Worm (Caenorhabditis elegans) whole organism, L3 larva: ENCODE results near the gene B0507.4.

Source experiments
- egl-5 ChIP-seq: fragments of 150-350 bp; optimal IDR thresholded peaks from 2 replicates; lab custom pipeline; 2017; ENCODE audit warnings: missing biosample characterization, missing genetic modification reagents, missing genetic modification characterization, inconsistent platforms
- elt-2 ChIP-seq: sonication (generic microtip); optimal IDR thresholded peaks from 2 replicates; lab custom pipeline; 2016; ENCODE audit warnings: missing genetic modification reagents, mild to moderate bottlenecking, missing genetic modification characterization, missing compliant biosample characterization
- fkh-10 ChIP-seq: sonication (generic microtip); optimal IDR thresholded peaks from 2 replicates; lab custom pipeline; 2017; ENCODE audit warnings: missing biosample characterization, missing genetic modification reagents, missing genetic modification characterization
- nhr-12 ChIP-seq: fragments of 150-350 bp; optimal IDR thresholded peaks from 2 replicates; lab custom pipeline; 2014; ENCODE audit warnings: missing biosample characterization, missing genetic modification characterization

DNA sequence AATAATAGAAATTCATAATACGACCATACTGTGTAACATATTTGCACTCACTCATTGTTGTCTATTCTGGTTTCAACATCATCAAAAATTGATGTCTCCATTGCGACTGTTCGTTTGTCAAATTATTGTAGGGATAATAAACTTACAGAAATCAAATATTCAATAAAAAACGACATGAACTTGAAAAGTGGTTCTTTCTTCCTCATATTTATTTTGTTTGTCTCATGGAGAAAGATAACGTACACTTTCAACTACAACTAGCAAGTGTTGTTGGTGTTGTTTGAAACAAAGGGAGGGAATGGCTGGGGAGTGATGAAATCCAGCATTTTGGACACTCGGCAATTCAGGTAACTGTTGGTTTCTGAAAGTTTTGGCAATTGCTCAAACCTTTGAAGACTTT is 11.2 kb downstream of the B0507.4 start, which contains the start of gene B0507.9:
- TF ChIP-seq elt-2 (no peak), nhr-12 (tag; lab: Kevin White, UChicago) (no peak), egl-5 (tag; lab: Kevin White, UChicago) (no peak), fkh-10 (GFP tag; lab: Kevin White, UChicago) (no peak)
